Worm (Caenorhabditis elegans) whole organism, L2 larva: ENCODE data around the gene C01G6.4.

Source experiments
- R02D3.7 ChIP-seq: fragments of 150-350 bp; optimal IDR thresholded peaks from 2 replicates; lab custom pipeline; 2014; ENCODE audit warnings: missing biosample characterization, missing genetic modification characterization
- egl-27 ChIP-seq: sonication (generic microtip); optimal IDR thresholded peaks from 3 replicates; lab custom pipeline; 2017; ENCODE audit warnings: missing biosample characterization, missing genetic modification reagents, missing genetic modification characterization
- elt-1 ChIP-seq: fragments of 150-350 bp; optimal IDR thresholded peaks from 2 replicates; lab custom pipeline; 2014; ENCODE audit warnings: missing biosample characterization, missing genetic modification characterization
- lin-13 ChIP-seq: fragments of 150-350 bp; optimal IDR thresholded peaks from 2 replicates; lab custom pipeline; 2014; ENCODE audit warnings: missing biosample characterization, missing genetic modification reagents, missing genetic modification characterization
- mdl-1 ChIP-seq, 2 experiments: fragments of 150-350 bp in 1 of 2; sonication (generic microtip) in 1 of 2; optimal IDR thresholded peaks; 2 replicates each; lab custom pipeline; 2017; ENCODE audit warnings: missing biosample characterization in 2 of 2, missing genetic modification characterization in 2 of 2
- nhr-23 ChIP-seq: fragments of 150-350 bp; optimal IDR thresholded peaks from 2 replicates; lab custom pipeline; 2014; ENCODE audit warnings: missing biosample characterization, missing genetic modification reagents, missing genetic modification characterization
- nhr-237 ChIP-seq: fragments of 150-350 bp; optimal IDR thresholded peaks from 2 replicates; lab custom pipeline; 2014; ENCODE audit warnings: missing biosample characterization, missing genetic modification characterization
- nhr-77 ChIP-seq: fragments of 150-350 bp; optimal IDR thresholded peaks from 2 replicates; lab custom pipeline; 2014; ENCODE audit warnings: missing biosample characterization, missing genetic modification characterization
- sem-4 ChIP-seq: fragments of 150-350 bp; optimal IDR thresholded peaks from 2 replicates; lab custom pipeline; 2014; ENCODE audit warnings: missing biosample characterization, missing genetic modification reagents, missing genetic modification characterization
- snpc-4 ChIP-seq: fragments of 150-350 bp; optimal IDR thresholded peaks from 2 replicates; lab custom pipeline; 2014; ENCODE audit warnings: missing biosample characterization, missing genetic modification characterization

ce11 chrII:9277153-9277552 is 4.3 kb upstream of the C01G6.4 start:
- no peak for TF ChIP-seq elt-1 (tag; lab: Kevin White, UChicago)
- TF ChIP-seq nhr-23 (tag; lab: Kevin White, UChicago), result no peak
- no peak for TF ChIP-seq mdl-1 (tag; optimal IDR thresholded peaks at IDR 0.05; lab: Kevin White, UChicago)
- no peak for TF ChIP-seq egl-27 (tag; lab: Kevin White, UChicago)
- TF ChIP-seq lin-13 (GFP tag; lab: Kevin White, UChicago), result no peak
- no peak for TF ChIP-seq R02D3.7 (tag; lab: Kevin White, UChicago)
- no peak for TF ChIP-seq sem-4 (tag; lab: Kevin White, UChicago)
- no peak for TF ChIP-seq snpc-4 (tag; lab: Kevin White, UChicago)
- TF ChIP-seq nhr-77 (tag; lab: Kevin White, UChicago), result no peak
- no peak for TF ChIP-seq nhr-237 (tag; lab: Kevin White, UChicago)
